Worm (Caenorhabditis elegans) whole organism, L2 larva: ENCODE results near the gene bcl-11.

ENCODE experiments used
- F13H6.1 ChIP-seq: sonication (generic microtip); optimal IDR thresholded peaks from 2 replicates; lab custom pipeline; 2016; ENCODE audit warnings: missing genetic modification characterization, missing compliant biosample characterization
- ama-1 ChIP-seq: fragments of 150-350 bp; optimal IDR thresholded peaks from 2 replicates; lab custom pipeline; 2018; ENCODE audit warnings: inconsistent platforms
- crh-2 ChIP-seq: sonication (generic microtip); optimal IDR thresholded peaks from 2 replicates; lab custom pipeline; 2017; ENCODE audit warnings: missing biosample characterization, missing genetic modification characterization
- elt-1 ChIP-seq: fragments of 150-350 bp; optimal IDR thresholded peaks from 2 replicates; lab custom pipeline; 2014; ENCODE audit warnings: missing biosample characterization, missing genetic modification characterization
- fos-1 ChIP-seq: fragments of 150-350 bp; optimal IDR thresholded peaks from 2 replicates; lab custom pipeline; 2014; ENCODE audit warnings: missing biosample characterization, missing genetic modification characterization
- gmeb-1 ChIP-seq: fragments of 150-350 bp; optimal IDR thresholded peaks from 2 replicates; lab custom pipeline; 2014; ENCODE audit warnings: missing biosample characterization, missing genetic modification characterization
- lin-11 ChIP-seq: fragments of 150-350 bp; sonication (generic microtip); optimal IDR thresholded peaks from 2 replicates; lab custom pipeline; 2014; ENCODE audit warnings: missing biosample characterization, missing genetic modification characterization, inconsistent platforms, mixed read lengths
- lin-39 ChIP-seq: fragments of 150-350 bp; optimal IDR thresholded peaks from 2 replicates; lab custom pipeline; 2014; ENCODE audit warnings: missing biosample characterization, missing genetic modification reagents, missing genetic modification characterization
- mdl-1 ChIP-seq, 2 experiments: fragments of 150-350 bp in 1 of 2; sonication (generic microtip) in 1 of 2; optimal IDR thresholded peaks; 2 replicates each; lab custom pipeline; 2017; ENCODE audit warnings: missing biosample characterization in 2 of 2, missing genetic modification characterization in 2 of 2
- peb-1 ChIP-seq: fragments of 150-350 bp; optimal IDR thresholded peaks from 2 replicates; lab custom pipeline; 2014; ENCODE audit warnings: missing biosample characterization, missing genetic modification characterization
- sma-9 ChIP-seq, 2 experiments: fragments of 150-350 bp in 1 of 2; sonication (generic microtip) in 1 of 2; optimal IDR thresholded peaks; 2 replicates each; lab custom pipeline; 2014 to 2016; ENCODE audit warnings: missing genetic modification characterization in 2 of 2, mild to moderate bottlenecking in 1 of 2, missing biosample characterization in 1 of 2, missing compliant biosample characterization in 1 of 2, missing genetic modification reagents in 1 of 2, moderate library complexity in 1 of 2
- unc-62 ChIP-seq: fragments of 150-350 bp; optimal IDR thresholded peaks from 2 replicates; lab custom pipeline; 2014; ENCODE audit warnings: missing biosample characterization, missing genetic modification reagents, missing genetic modification characterization

The bcl-11 gene

ce11 chrV:6411161-6411560, 55.3 kb downstream of the bcl-11 start:
- TF ChIP-seq unc-62 (no peak), sma-9 (GFP tag; optimal IDR thresholded peaks at IDR 0.05; lab: Kevin White, UChicago) (peak; percentile 73), sma-9 (tag; optimal IDR thresholded peaks at IDR 0.05; lab: Kevin White, UChicago) (no peak), mdl-1 (tag; optimal IDR thresholded peaks at IDR 0.05; lab: Kevin White, UChicago) (peak in 1 of 2 experiments; percentile 26), ama-1 (no peak), lin-11 (tag; lab: Kevin White, UChicago) (no peak), fos-1 (tag; lab: Kevin White, UChicago) (peak; percentile 50), lin-39 (no peak), elt-1 (no peak), F13H6.1 (tag; lab: Kevin White, UChicago) (no peak), crh-2 (peak; percentile 83), peb-1 (no peak), gmeb-1 (peak; percentile 20)
